Worm (Caenorhabditis elegans): Measurements from ENCODE around the gene Y62H9A.9.

Y62H9A.9 gene

ce11 chrX:11913824-11914223 lies 15.9 kb upstream of the Y62H9A.9 start, which contains the start of gene Y62H9A.12:
Y62H9A.12 (plus strand) TSS chrX:11914124.
- TF ChIP-seq him-1 (tag; optimal IDR thresholded peaks at IDR 0.05), result no peak
- TF ChIP-seq dao-5 (tag; optimal IDR thresholded peaks at IDR 0.05), result no peak
- TF ChIP-seq W03F9.2 (tag; optimal IDR thresholded peaks at IDR 0.05), result no peak

- TF ChIP-seq him-1 (tag; optimal IDR thresholded peaks at IDR 0.05) (no peak), dao-5 (tag; optimal IDR thresholded peaks at IDR 0.05) (no peak), W03F9.2 (tag; optimal IDR thresholded peaks at IDR 0.05) (no peak)
Observed at ce11 chrX:11910046-11910445, 12.1 kb upstream of the Y62H9A.9 start, which contains the start of gene Y62H9A.15. Y62H9A.15 (minus strand) TSS chrX:11910145.

- no peak for TF ChIP-seq him-1 (tag; optimal IDR thresholded peaks at IDR 0.05)
Observed at ce11 chrX:11909168-11909567, 11.2 kb upstream of the Y62H9A.9 start.

- TF ChIP-seq him-1 (tag; optimal IDR thresholded peaks at IDR 0.05) (no peak), W03F9.2 (tag; optimal IDR thresholded peaks at IDR 0.05) (no peak), dao-5 (tag; optimal IDR thresholded peaks at IDR 0.05) (no peak)
Observed at ce11 chrX:11908226-11908625, 10.3 kb upstream of the Y62H9A.9 start.

- no peak for TF ChIP-seq W03F9.2 (tag; optimal IDR thresholded peaks at IDR 0.05)
- no peak for TF ChIP-seq dao-5 (tag; optimal IDR thresholded peaks at IDR 0.05)
- TF ChIP-seq him-1 (tag; optimal IDR thresholded peaks at IDR 0.05), result no peak
Observed at ce11 chrX:11907263-11907662, 9.3 kb upstream of the Y62H9A.9 start, which contains the start of gene Y62H9A.11. Y62H9A.11 (minus strand) TSS chrX:11907363.

- no peak for TF ChIP-seq him-1 (tag; optimal IDR thresholded peaks at IDR 0.05)
- no peak for TF ChIP-seq dao-5 (tag; optimal IDR thresholded peaks at IDR 0.05)
Observed at ce11 chrX:11906626-11907025, 8.7 kb upstream of the Y62H9A.9 start.

ce11 chrX:11902661-11903060 lies 4.7 kb upstream of the Y62H9A.9 start, which contains the start of gene Y62H9A.10:
Y62H9A.10 (minus strand) TSS chrX:11902761.
- TF ChIP-seq him-1 (tag; optimal IDR thresholded peaks at IDR 0.05) (no peak), W03F9.2 (tag; optimal IDR thresholded peaks at IDR 0.05) (no peak), dao-5 (tag; optimal IDR thresholded peaks at IDR 0.05) (no peak)

ce11 chrX:11899031-11899430 lies 1.1 kb upstream of the Y62H9A.9 start:
- TF ChIP-seq him-1 (tag; optimal IDR thresholded peaks at IDR 0.05), result no peak
- no peak for TF ChIP-seq W03F9.2 (tag; optimal IDR thresholded peaks at IDR 0.05)

- TF ChIP-seq him-1 (tag; optimal IDR thresholded peaks at IDR 0.05), result no peak
- TF ChIP-seq W03F9.2 (tag; optimal IDR thresholded peaks at IDR 0.05), result no peak
- no peak for TF ChIP-seq dao-5 (tag; optimal IDR thresholded peaks at IDR 0.05)
Observed at ce11 chrX:11896708-11897107, 1.2 kb downstream of the Y62H9A.9 start.

ce11 chrX:11892328-11892727 lies 5.6 kb downstream of the Y62H9A.9 start, which contains the start of gene Y62H9A.8:
Y62H9A.8 (minus strand) TSS chrX:11892428.
- no peak for TF ChIP-seq W03F9.2 (tag; optimal IDR thresholded peaks at IDR 0.05)
- no peak for TF ChIP-seq dao-5 (tag; optimal IDR thresholded peaks at IDR 0.05)
- no peak for TF ChIP-seq him-1 (tag; optimal IDR thresholded peaks at IDR 0.05)

- TF ChIP-seq dao-5 (tag; optimal IDR thresholded peaks at IDR 0.05), result no peak
- TF ChIP-seq W03F9.2 (tag; optimal IDR thresholded peaks at IDR 0.05), result no peak
- TF ChIP-seq him-1 (tag; optimal IDR thresholded peaks at IDR 0.05), result no peak
Observed at ce11 chrX:11885577-11885976, 12.4 kb downstream of the Y62H9A.9 start, which contains the start of gene Y62H9A.7. Y62H9A.7 (minus strand) TSS chrX:11885677.

- TF ChIP-seq him-1 (tag; optimal IDR thresholded peaks at IDR 0.05), result no peak
- no peak for TF ChIP-seq W03F9.2 (tag; optimal IDR thresholded peaks at IDR 0.05)
- TF ChIP-seq dao-5 (tag; optimal IDR thresholded peaks at IDR 0.05), result no peak
Observed at ce11 chrX:11882800-11883199, 15.1 kb downstream of the Y62H9A.9 start, which contains the start of the genes Y62H9A.5 and ule-5. Y62H9A.5 (minus strand) TSS chrX:11882900. ule-5 (plus strand) TSS chrX:11883127.

ce11 chrX:11879871-11880270 lies 18.1 kb downstream of the Y62H9A.9 start, which contains the start of the genes Y62H9A.3 and Y62H9A.4:
Y62H9A.3 (minus strand) TSS chrX:11879971.
Y62H9A.4 (plus strand) TSS chrX:11880126.
- TF ChIP-seq dao-5 (tag; optimal IDR thresholded peaks at IDR 0.05) (no peak), W03F9.2 (tag; optimal IDR thresholded peaks at IDR 0.05) (no peak), him-1 (tag; optimal IDR thresholded peaks at IDR 0.05) (no peak)

ce11 chrX:11878109-11878508 lies 19.8 kb downstream of the Y62H9A.9 start, which contains the start of gene Y62H9A.2:
Y62H9A.2 (minus strand) TSS chrX:11878209.
- no peak for TF ChIP-seq W03F9.2 (tag; optimal IDR thresholded peaks at IDR 0.05)
- TF ChIP-seq him-1 (tag; optimal IDR thresholded peaks at IDR 0.05), result no peak
- no peak for TF ChIP-seq dao-5 (tag; optimal IDR thresholded peaks at IDR 0.05)

- TF ChIP-seq him-1 (tag; optimal IDR thresholded peaks at IDR 0.05) (no peak), dao-5 (tag; optimal IDR thresholded peaks at IDR 0.05) (no peak), W03F9.2 (tag; optimal IDR thresholded peaks at IDR 0.05) (no peak)
Observed at ce11 chrX:11875260-11875659, 22.7 kb downstream of the Y62H9A.9 start, which contains the start of gene Y62H9A.1. Y62H9A.1 (plus strand) TSS chrX:11875541.
